Worm (Caenorhabditis elegans) whole organism, young adult: Measurements from ENCODE around the gene dnj-15.

Source experiments
- athp-1 ChIP-seq: sonication (generic microtip); optimal IDR thresholded peaks from 2 replicates; lab custom pipeline; 2017; ENCODE audit warnings: mild to moderate bottlenecking, missing genetic modification characterization, missing compliant biosample characterization
- mel-28 ChIP-seq: sonication (generic microtip); optimal IDR thresholded peaks from 2 replicates; lab custom pipeline; 2016; ENCODE audit warnings: borderline replicate concordance, mild to moderate bottlenecking, missing genetic modification characterization, missing compliant biosample characterization

- TF ChIP-seq mel-28 (no peak), athp-1 (no peak)
Measured at ce11 chrIV:4218276-4218675, 42.1 kb downstream of the dnj-15 start.
